Fruit fly (Drosophila melanogaster) whole organism, embryonic: Measurements from ENCODE around the gene sicily.

Experiments
- Ada2b ChIP-seq: fragments of 200-800 bp; sonication (Bioruptor generic); IDR thresholded peaks from 2 replicates; pipeline ENCODE4 v1.3.6; 2022; ENCODE audit warnings: missing biosample characterization, missing genetic modification characterization
- CG10209 ChIP-seq: fragments of 200-800 bp; sonication (Bioruptor generic); optimal IDR thresholded peaks from 3 replicates; lab custom pipeline; 2017; ENCODE audit warnings: missing biosample characterization, mild to moderate bottlenecking, missing genetic modification characterization, missing genetic modification reagents
- CG10543 ChIP-seq: fragments of 200-800 bp; sonication (Bioruptor generic); optimal IDR thresholded peaks from 3 replicates; lab custom pipeline; 2017; ENCODE audit warnings: missing biosample characterization, mild to moderate bottlenecking, missing genetic modification characterization, moderate library complexity
- CG13424 ChIP-seq: fragments of 200-800 bp; sonication (Bioruptor generic); optimal IDR thresholded peaks from 2 replicates; lab custom pipeline; 2019; ENCODE audit warnings: missing biosample characterization, mild to moderate bottlenecking, missing genetic modification characterization, moderate library complexity
- CG1529 ChIP-seq: fragments of 200-800 bp; sonication (Bioruptor generic); optimal IDR thresholded peaks from 3 replicates; lab custom pipeline; 2018; ENCODE audit warnings: missing biosample characterization, missing genetic modification characterization
- CG15514 ChIP-seq: fragments of 200-800 bp; sonication (Bioruptor generic); optimal IDR thresholded peaks from 3 replicates; lab custom pipeline; 2017; ENCODE audit warnings: missing biosample characterization, missing genetic modification characterization, mild to moderate bottlenecking, moderate library complexity, missing genetic modification reagents
- CG17186 ChIP-seq: fragments of 200-800 bp; sonication (Bioruptor generic); optimal IDR thresholded peaks from 3 replicates; lab custom pipeline; 2017; ENCODE audit warnings: missing biosample characterization, missing genetic modification reagents, missing genetic modification characterization
- CG17802 ChIP-seq: fragments of 200-800 bp; sonication (Bioruptor generic); optimal IDR thresholded peaks from 2 replicates; lab custom pipeline; 2018; ENCODE audit warnings: missing biosample characterization, mild to moderate bottlenecking, missing genetic modification characterization, moderate library complexity
- CG18262 ChIP-seq: fragments of 200-800 bp; optimal IDR thresholded peaks from 3 replicates; lab custom pipeline; 2019; ENCODE audit warnings: missing biosample characterization, mild to moderate bottlenecking, missing genetic modification characterization, moderate library complexity
- CG6854 ChIP-seq: fragments of 200-800 bp; sonication (Bioruptor generic); optimal IDR thresholded peaks from 3 replicates; lab custom pipeline; 2017; ENCODE audit warnings: missing biosample characterization, mild to moderate bottlenecking, missing genetic modification characterization
- CG8359 ChIP-seq: fragments of 200-800 bp; sonication (Bioruptor generic); optimal IDR thresholded peaks from 2 replicates; lab custom pipeline; 2017; ENCODE audit warnings: missing biosample characterization, mild to moderate bottlenecking, missing genetic modification characterization, borderline replicate concordance
- CG8478 ChIP-seq: fragments of >200 bp; optimal IDR thresholded peaks from 2 replicates; lab custom pipeline; 2018
- CG9215 ChIP-seq: fragments of 200-800 bp; sonication (Bioruptor generic); IDR thresholded peaks from 2 replicates; pipeline ENCODE4 v1.3.6; 2022; ENCODE audit warnings: missing biosample characterization, missing genetic modification characterization
- CG9437 ChIP-seq: fragments of 200-800 bp; sonication (Bioruptor generic); optimal IDR thresholded peaks from 2 replicates; lab custom pipeline; 2018; ENCODE audit warnings: missing biosample characterization, mild to moderate bottlenecking, missing genetic modification characterization
- CG9817 ChIP-seq: fragments of 200-800 bp; sonication (Bioruptor generic); optimal IDR thresholded peaks from 2 replicates; lab custom pipeline; 2018; ENCODE audit warnings: missing biosample characterization, mild to moderate bottlenecking, missing genetic modification characterization, moderate library complexity
- CTCF ChIP-seq: fragments of 200-800 bp; sonication (Bioruptor generic); optimal IDR thresholded peaks from 2 replicates; lab custom pipeline; 2017; ENCODE audit warnings: missing biosample characterization, mild to moderate bottlenecking, missing genetic modification characterization, moderate library complexity
- Camta ChIP-seq: fragments of 200-800 bp; sonication (Bioruptor generic); optimal IDR thresholded peaks from 2 replicates; lab custom pipeline; 2016; ENCODE audit warnings: missing biosample characterization, missing genetic modification characterization
- Doc2 ChIP-seq: fragments of 200-800 bp; sonication (Bioruptor generic); IDR thresholded peaks from 2 replicates; pipeline ENCODE4 v1.3.6; 2022; ENCODE audit warnings: missing biosample characterization, missing genetic modification characterization
- Gug ChIP-seq: fragments of 200-800 bp; sonication (Bioruptor generic); IDR thresholded peaks from 4 replicates; pipeline ENCODE4 v1.3.6; 2022; ENCODE audit warnings: missing biosample characterization, missing genetic modification characterization
- Hmx ChIP-seq: fragments of 200-800 bp; sonication (Bioruptor generic); optimal IDR thresholded peaks from 2 replicates; lab custom pipeline; 2016; ENCODE audit warnings: missing biosample characterization, missing genetic modification characterization
- MTF-1 ChIP-seq: fragments of 200-800 bp; sonication (Bioruptor generic); optimal IDR thresholded peaks from 2 replicates; lab custom pipeline; 2018; ENCODE audit warnings: missing biosample characterization, mild to moderate bottlenecking, missing genetic modification characterization, borderline replicate concordance
- Max ChIP-seq: fragments of 200-800 bp; sonication (Bioruptor generic); optimal IDR thresholded peaks from 2 replicates; lab custom pipeline; 2016; ENCODE audit warnings: missing biosample characterization, mild to moderate bottlenecking, missing genetic modification characterization
- Sox102F ChIP-seq: fragments of 200-800 bp; sonication (Bioruptor generic); optimal IDR thresholded peaks from 2 replicates; lab custom pipeline; 2018; ENCODE audit warnings: missing biosample characterization, mild to moderate bottlenecking, missing genetic modification characterization, moderate library complexity
- Ssrp ChIP-seq: fragments of 200-800 bp; sonication (Bioruptor generic); optimal IDR thresholded peaks from 2 replicates; lab custom pipeline; 2018; ENCODE audit warnings: missing biosample characterization, mild to moderate bottlenecking, missing genetic modification characterization, moderate library complexity
- Usf ChIP-seq: fragments of 200-800 bp; sonication (Bioruptor generic); optimal IDR thresholded peaks from 2 replicates; lab custom pipeline; 2017; ENCODE audit warnings: missing genotype, missing biosample characterization, missing genetic modification characterization
- az2 ChIP-seq: fragments of 200-800 bp; sonication (Bioruptor generic); optimal IDR thresholded peaks from 3 replicates; lab custom pipeline; 2016; ENCODE audit warnings: missing biosample characterization, missing genetic modification characterization
- fd96Cb ChIP-seq: fragments of 200-800 bp; sonication (Bioruptor generic); optimal IDR thresholded peaks from 2 replicates; lab custom pipeline; 2018; ENCODE audit warnings: missing biosample characterization, mild to moderate bottlenecking, missing genetic modification characterization, moderate library complexity
- inv ChIP-seq: fragments of 200-800 bp; sonication (Bioruptor generic); IDR thresholded peaks from 2 replicates; pipeline ENCODE4 v1.3.6; 2022; ENCODE audit warnings: missing biosample characterization, missing genetic modification characterization; ENCODE audit not compliant: partially characterized antibody
- jigr1 ChIP-seq: fragments of 200-800 bp; sonication (Bioruptor generic); IDR thresholded peaks from 3 replicates; pipeline ENCODE4 v1.3.6; 2022; ENCODE audit warnings: missing biosample characterization, missing genetic modification characterization
- jumu ChIP-seq: fragments of 200-800 bp; sonication (Bioruptor generic); optimal IDR thresholded peaks from 3 replicates; lab custom pipeline; 2016; ENCODE audit warnings: missing biosample characterization, missing genetic modification characterization
- lab ChIP-seq: fragments of 200-800 bp; sonication (Bioruptor generic); optimal IDR thresholded peaks from 3 replicates; lab custom pipeline; 2017; ENCODE audit warnings: missing biosample characterization, missing genetic modification characterization, mild to moderate bottlenecking, moderate library complexity, missing genetic modification reagents
- lilli ChIP-seq: fragments of 200-800 bp; sonication (Bioruptor generic); optimal IDR thresholded peaks from 3 replicates; lab custom pipeline; 2016; ENCODE audit warnings: missing biosample characterization, missing genetic modification characterization
- oc ChIP-seq: fragments of 200-800 bp; sonication (Bioruptor generic); optimal IDR thresholded peaks from 2 replicates; lab custom pipeline; 2018; ENCODE audit warnings: missing biosample characterization, mild to moderate bottlenecking, missing genetic modification characterization, moderate library complexity
- onecut ChIP-seq: fragments of 200-800 bp; sonication (Bioruptor generic); IDR thresholded peaks from 2 replicates; pipeline ENCODE4 v1.3.6; 2022; ENCODE audit warnings: missing biosample characterization, missing genetic modification characterization
- otp ChIP-seq: fragments of 200-800 bp; sonication (Bioruptor generic); IDR thresholded peaks from 3 replicates; pipeline ENCODE4, ENCODE4 v1.3.6; 2022; ENCODE audit warnings: missing biosample characterization, missing genetic modification characterization
- pros ChIP-seq: fragments of 200-800 bp; sonication (Bioruptor generic); optimal IDR thresholded peaks from 3 replicates; lab custom pipeline; 2019; ENCODE audit warnings: missing biosample characterization, mild to moderate bottlenecking, missing genetic modification characterization, moderate library complexity
- psq ChIP-seq: fragments of 200-800 bp; sonication (Bioruptor generic); optimal IDR thresholded peaks from 2 replicates; lab custom pipeline; 2017; ENCODE audit warnings: missing biosample characterization, missing genetic modification characterization
- sc ChIP-seq, 3 experiments: fragments of >200 bp in 2 of 3; fragments of 200-800 bp in 1 of 3; sonication (Bioruptor generic) in 1 of 3; optimal IDR thresholded peaks; 2 replicates in 2 of 3; 3 replicates in 1 of 3; lab custom pipeline; 2017; ENCODE audit warnings: mild to moderate bottlenecking in 1 of 3, missing biosample characterization in 1 of 3, missing genetic modification characterization in 1 of 3, missing genetic modification reagents in 1 of 3
- seq ChIP-seq: fragments of 200-800 bp; sonication (Bioruptor generic); IDR thresholded peaks from 2 replicates; pipeline ENCODE4 v1.3.6; 2022; ENCODE audit warnings: missing biosample characterization, missing genetic modification characterization
- stc ChIP-seq: fragments of 200-800 bp; sonication (Bioruptor generic); IDR thresholded peaks from 2 replicates; pipeline ENCODE4 v1.3.6; 2022; ENCODE audit warnings: missing biosample characterization, missing genetic modification characterization
- ttk ChIP-seq: fragments of 200-800 bp; sonication (Bioruptor generic); IDR thresholded peaks from 2 replicates; pipeline ENCODE4 v2.1.2; 2022; ENCODE audit warnings: missing biosample characterization, missing genetic modification characterization
- unpg ChIP-seq: fragments of 200-800 bp; sonication (Bioruptor generic); optimal IDR thresholded peaks from 3 replicates; lab custom pipeline; 2018; ENCODE audit warnings: missing biosample characterization, mild to moderate bottlenecking, missing genetic modification characterization, moderate library complexity
- usp ChIP-seq: fragments of >200 bp; optimal IDR thresholded peaks from 2 replicates; lab custom pipeline; 2017; ENCODE audit warnings: missing biosample characterization, missing genetic modification characterization
- vvl ChIP-seq: fragments of 200-800 bp; sonication (Bioruptor generic); IDR thresholded peaks from 2 replicates; pipeline ENCODE4 v1.3.6; 2022; ENCODE audit warnings: missing biosample characterization, missing genetic modification characterization
- wor ChIP-seq: fragments of 200-800 bp; sonication (Bioruptor generic); IDR thresholded peaks from 2 replicates; pipeline ENCODE4 v1.3.6; 2022; ENCODE audit warnings: missing biosample characterization, missing genetic modification characterization
- z ChIP-seq: fragments of 200-800 bp; sonication (Bioruptor generic); IDR thresholded peaks from 3 replicates; pipeline ENCODE4 v1.3.6; 2022; ENCODE audit warnings: missing biosample characterization, missing genetic modification characterization
- zf30C ChIP-seq: fragments of 200-800 bp; sonication (Bioruptor generic); optimal IDR thresholded peaks from 3 replicates; lab custom pipeline; 2018; ENCODE audit warnings: missing biosample characterization, mild to moderate bottlenecking, missing genetic modification characterization
- zfh1 ChIP-seq: fragments of 200-800 bp; sonication (Bioruptor generic); IDR thresholded peaks from 3 replicates; pipeline ENCODE4 v1.3.6; 2022; ENCODE audit warnings: missing biosample characterization, missing genetic modification characterization

Gene sicily

dm6 chrX:11857522-11858438, 33.8 kb upstream of the sicily start (continued):
- TF ChIP-seq z (0 out of 3 replicates have a peak, but pooled peaks have one; percentile 6), CG8359 (GFP tag; lab: Kevin White, UChicago) (peak; percentile 71), psq (no peak), Gug (GFP tag; lab: Robert Waterston, UW) (peak; percentile 70; the same call in 3 of the 4 replicates), CG9817 (tag; lab: Kevin White, UChicago) (peak; percentile 49), ttk (GFP tag; lab: Robert Waterston, UW) (peak; percentile 84), CG13424 (tag; lab: Kevin White, UChicago) (peak; percentile 77), zf30C (GFP tag; lab: Kevin White, UChicago) (peak; percentile 58), CTCF (GFP tag; lab: Kevin White, UChicago) (peak; percentile 55), Camta (peak; percentile 81), jigr1 (peak; percentile 75; the same call in 2 of the 3 replicates), Sox102F (peak; percentile 84), MTF-1 (GFP tag; lab: Kevin White, UChicago) (peak; percentile 46), CG10209 (GFP tag; lab: Kevin White, UChicago) (peak; percentile 56), CG6854 (GFP tag; lab: Kevin White, UChicago) (no peak), stc (peak; percentile 91), CG17802 (peak; percentile 40), Hmx (peak; percentile 56), wor (peak; percentile 42; the same call in 1 of the 2 replicates), Usf (GFP tag; lab: Kevin White, UChicago) (peak; percentile 69), sc (optimal IDR thresholded peaks at IDR 0.05; lab: Kevin White, UChicago) (no peak), sc (GFP tag; optimal IDR thresholded peaks at IDR 0.05; lab: Kevin White, UChicago) (peak; percentile 55), oc (peak; percentile 66), usp (no peak), lab (GFP tag; lab: Kevin White, UChicago) (peak; percentile 70), Ssrp (tag; lab: Kevin White, UChicago) (peak; percentile 74), CG9437 (peak; percentile 38), CG15514 (peak; percentile 32), CG18262 (tag; lab: Kevin White, UChicago) (peak; percentile 90), CG1529 (peak; percentile 65), vvl (GFP tag; lab: Robert Waterston, UW) (peak; percentile 90), az2 (GFP tag; lab: Kevin White, UChicago) (peak; percentile 73), lilli (GFP tag; lab: Kevin White, UChicago) (peak; percentile 85), CG8478 (lab: Kevin White, UChicago) (no peak), onecut (GFP tag; lab: Robert Waterston, UW) (peak; percentile 85), Doc2 (GFP tag; lab: Robert Waterston, UW) (peak; percentile 56; the same call in 1 of the 2 replicates), seq (GFP tag; lab: Robert Waterston, UW) (0 out of 2 replicates have a peak, but pooled peaks have one; percentile 17), Ada2b (GFP tag; lab: Robert Waterston, UW) (peak; percentile 71), otp (GFP tag; lab: Robert Waterston, UW) (peak; percentile 90), Max (GFP tag; lab: Kevin White, UChicago) (peak; percentile 41), CG9215 (GFP tag; lab: Robert Waterston, UW) (peak; percentile 53; the same call in 1 of the 2 replicates), fd96Cb (tag; lab: Kevin White, UChicago) (peak; percentile 63), unpg (peak; percentile 82), CG17186 (GFP tag; lab: Kevin White, UChicago) (peak; percentile 9), zfh1 (GFP tag; lab: Robert Waterston, UW) (peak; percentile 86), inv (GFP tag; lab: Robert Waterston, UW) (no peak), jumu (GFP tag; lab: Kevin White, UChicago) (peak; percentile 64), CG10543 (GFP tag; lab: Kevin White, UChicago) (peak; percentile 18), pros (GFP tag; lab: Kevin White, UChicago) (no peak)
